Fruit fly (Drosophila melanogaster): ENCODE results near the gene CG32106.

Gene CG32106

dm6 chr3L:12778616-12779015 is at the start of gene CG32106:
TSS of gene CG32106 (minus strand) at chr3L:12778716.
- no peak for TF ChIP-seq noc (tag; optimal IDR thresholded peaks at IDR 0.05)

- TF ChIP-seq noc (tag; optimal IDR thresholded peaks at IDR 0.05) = no peak
Measured at dm6 chr3L:12827705-12828104, 49.2 kb upstream of the CG32106 start.

dm6 chr3L:12815756-12816155 is 37.2 kb upstream of the CG32106 start:
- TF ChIP-seq noc (tag; optimal IDR thresholded peaks at IDR 0.05) = no peak

dm6 chr3L:12814806-12815205 is 36.3 kb upstream of the CG32106 start:
- no peak for TF ChIP-seq noc (tag; optimal IDR thresholded peaks at IDR 0.05)

- TF ChIP-seq noc (tag; optimal IDR thresholded peaks at IDR 0.05) = no peak
Measured at dm6 chr3L:12813907-12814306, 35.4 kb upstream of the CG32106 start, which contains the start of the genes Sf3a2 and CG42588. TSS of gene Sf3a2 (minus strand) at chr3L:12814019. TSS of gene CG42588 (plus strand) at chr3L:12814254.

dm6 chr3L:12808421-12808820 is 29.9 kb upstream of the CG32106 start, which contains the start of gene CG32110:
TSS of gene CG32110 (plus strand) at chr3L:12808721.
- no peak for TF ChIP-seq noc (tag; optimal IDR thresholded peaks at IDR 0.05)

- peak; percentile 45 for TF ChIP-seq noc (tag; optimal IDR thresholded peaks at IDR 0.05)
Measured at dm6 chr3L:12806290-12806743, 27.8 kb upstream of the CG32106 start.

dm6 chr3L:12805660-12806289 is 27.3 kb upstream of the CG32106 start, which contains the start of gene Sap130:
TSS of gene Sap130 (plus strand) at chr3L:12805902.
- TF ChIP-seq noc (tag; optimal IDR thresholded peaks at IDR 0.05) = no peak

dm6 chr3L:12804730-12805170 is 26.2 kb upstream of the CG32106 start, which contains the start of gene Atg1:
TSS of gene Atg1 (minus strand) at chr3L:12805116.
- peak; percentile 26 for TF ChIP-seq noc (tag; optimal IDR thresholded peaks at IDR 0.05)

- TF ChIP-seq noc (tag; optimal IDR thresholded peaks at IDR 0.05) = no peak
Measured at dm6 chr3L:12804035-12804729, 25.7 kb upstream of the CG32106 start.

- peak; percentile 80 for TF ChIP-seq noc (tag; optimal IDR thresholded peaks at IDR 0.05)
Measured at dm6 chr3L:12803159-12804034, 24.9 kb upstream of the CG32106 start.

- TF ChIP-seq noc (tag; optimal IDR thresholded peaks at IDR 0.05) = no peak
Measured at dm6 chr3L:12802443-12802865, 23.9 kb upstream of the CG32106 start.

dm6 chr3L:12800167-12800566 is 21.7 kb upstream of the CG32106 start:
- TF ChIP-seq noc (tag; optimal IDR thresholded peaks at IDR 0.05) = no peak

- no peak for TF ChIP-seq noc (tag; optimal IDR thresholded peaks at IDR 0.05)
Measured at dm6 chr3L:12799431-12800147, 21.1 kb upstream of the CG32106 start.

dm6 chr3L:12798795-12799311 is 20.3 kb upstream of the CG32106 start:
- TF ChIP-seq noc (tag; optimal IDR thresholded peaks at IDR 0.05) = no peak
